Fruit fly (Drosophila melanogaster): Measurements from ENCODE around the gene CG2186.

The CG2186 gene

DNA sequence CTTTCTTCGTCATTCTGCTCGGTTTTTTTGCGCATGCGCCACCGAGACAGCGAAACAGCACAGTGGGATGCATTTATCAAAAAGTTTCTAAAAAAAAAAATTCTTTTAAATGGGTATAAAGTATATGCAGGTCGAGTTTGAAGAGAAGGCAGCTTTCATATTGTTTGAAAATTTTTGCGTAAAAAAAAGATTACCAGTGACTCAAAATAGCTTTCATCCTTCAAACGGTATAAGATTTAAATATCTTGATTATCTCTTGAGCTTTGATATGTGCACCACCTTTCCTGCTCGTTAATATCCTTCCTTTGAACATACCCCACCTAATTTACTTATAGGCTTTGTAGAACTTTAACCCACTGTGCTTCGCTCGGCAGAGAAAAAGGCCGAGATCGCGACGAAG is 47.6 kb downstream of the CG2186 start (continued):
- TF ChIP-seq CG6272 (GFP tag; IDR thresholded peaks at IDR 0.05) (no peak), tll (GFP tag; optimal IDR thresholded peaks at IDR 0.05) (no peak), CG17359 (tag; optimal IDR thresholded peaks at IDR 0.05) (peak; percentile 62), CG6765 (GFP tag; optimal IDR thresholded peaks at IDR 0.05) (no peak), Bdp1 (GFP tag; optimal IDR thresholded peaks at IDR 0.05) (peak; percentile 21), hb (GFP tag; IDR thresholded peaks at IDR 0.05; ENCODE audit: partially characterized antibody) (no peak), CG10431 (GFP tag; optimal IDR thresholded peaks at IDR 0.05) (no peak), CG2712 (tag; optimal IDR thresholded peaks at IDR 0.05) (peak; percentile 73), pb (GFP tag; optimal IDR thresholded peaks at IDR 0.05) (peak; percentile 8), Ets65A (GFP tag) (peak; percentile 82), CG10462 (GFP tag; optimal IDR thresholded peaks at IDR 0.05) (peak; percentile 50), gsb-n (tag; optimal IDR thresholded peaks at IDR 0.05) (peak; percentile 59), Max (GFP tag; optimal IDR thresholded peaks at IDR 0.05) (peak; percentile 33), al (GFP tag; IDR thresholded peaks at IDR 0.05) (no peak), Aef1 (GFP tag; IDR thresholded peaks at IDR 0.05) (peak; percentile 53; the same call in 1 of the 3 replicates), crol (GFP tag; IDR thresholded peaks at IDR 0.05) (no peak), GATAe (GFP tag; conservative IDR thresholded peaks at IDR 0.05) (no peak), crp (GFP tag; optimal IDR thresholded peaks at IDR 0.05) (peak in 1 of 2 experiments; percentile 4), nmo (GFP tag; optimal IDR thresholded peaks at IDR 0.05) (peak; percentile 80), CG18599 (GFP tag; optimal IDR thresholded peaks at IDR 0.05) (peak; percentile 45), CG2120 (GFP tag; optimal IDR thresholded peaks at IDR 0.05) (peak; percentile 39), CG4424 (GFP tag; optimal IDR thresholded peaks at IDR 0.05) (peak; percentile 70), tx (GFP tag; optimal IDR thresholded peaks at IDR 0.05) (peak; percentile 44), BEAF-32 (GFP tag; optimal IDR thresholded peaks at IDR 0.05) (no peak), Sry-β (GFP tag; optimal IDR thresholded peaks at IDR 0.05) (no peak), lilli (GFP tag; optimal IDR thresholded peaks at IDR 0.05) (peak; percentile 66), ci (GFP tag; IDR thresholded peaks at IDR 0.05) (no peak; the same call in 2 of the 3 replicates), psq (GFP tag; optimal IDR thresholded peaks at IDR 0.05) (no peak), luna (GFP tag; optimal IDR thresholded peaks at IDR 0.05) (no peak), sd (tag; optimal IDR thresholded peaks at IDR 0.05) (no peak), Lim3 (GFP tag; IDR thresholded peaks at IDR 0.05) (no peak), Camta (GFP tag; optimal IDR thresholded peaks at IDR 0.05) (peak; percentile 54), chm (GFP tag; IDR thresholded peaks at IDR 0.05) (no peak), bowl (GFP tag; IDR thresholded peaks at IDR 0.05) (no peak), tup (GFP tag; optimal IDR thresholded peaks at IDR 0.05) (no peak), hbn (GFP tag; IDR thresholded peaks at IDR 0.05; ENCODE audit: partially characterized antibody) (no peak), B-H1 (GFP tag; IDR thresholded peaks at IDR 0.05) (no peak; the same call in 2 of the 3 replicates), Hey (tag; optimal IDR thresholded peaks at IDR 0.05) (no peak), pfk (GFP tag; optimal IDR thresholded peaks at IDR 0.05) (no peak), CG1603 (tag; optimal IDR thresholded peaks at IDR 0.05) (peak; percentile 27), CG6254 (GFP tag; optimal IDR thresholded peaks at IDR 0.05) (peak; percentile 63), ham (GFP tag; IDR thresholded peaks at IDR 0.05) (no peak), CG16815 (GFP tag; optimal IDR thresholded peaks at IDR 0.05) (peak; percentile 53), tio (GFP tag; optimal IDR thresholded peaks at IDR 0.05) (peak; percentile 80), Ravus (GFP tag; IDR thresholded peaks at IDR 0.05) (no peak), CG6854 (GFP tag; optimal IDR thresholded peaks at IDR 0.05) (peak; percentile 30), scrt (GFP tag; optimal IDR thresholded peaks at IDR 0.05) (peak; percentile 6), Pdp1 (GFP tag; optimal IDR thresholded peaks at IDR 0.05) (peak; percentile 48 to 49), Rfx (GFP tag; IDR thresholded peaks at IDR 0.05) (0 out of 2 replicates have a peak, but pooled peaks have one; percentile 21), CG3726 (GFP tag; IDR thresholded peaks at IDR 0.05) (0 out of 3 replicates have a peak, but pooled peaks have one; percentile 31), CG4820 (GFP tag; optimal IDR thresholded peaks at IDR 0.05) (peak; percentile 66)

Data from whole organism, embryonic.